Worm (Caenorhabditis elegans) whole organism, midembryonic: ENCODE results near the gene C54C6.5.
A peak's percentile ranks its signal among the peaks of the same experiment; 100 is the strongest.

Source experiments
- T22C8.4 ChIP-seq: fragments of 200-800 bp; sonication (Bioruptor generic); IDR thresholded peaks from 2 replicates; pipeline ENCODE4 v1.3.6; 2022; ENCODE audit warnings: missing genetic modification characterization, missing compliant biosample characterization
- cog-1 ChIP-seq: sonication (generic microtip); optimal IDR thresholded peaks from 2 replicates; lab custom pipeline; 2016; ENCODE audit warnings: missing genetic modification characterization, missing compliant biosample characterization
- flt-1 ChIP-seq: fragments of 200-800 bp; sonication (Bioruptor generic); IDR thresholded peaks from 2 replicates; pipeline ENCODE4 v1.3.6; 2022; ENCODE audit warnings: missing genetic modification characterization, missing compliant biosample characterization
- klf-2 ChIP-seq: fragments of 200-800 bp; sonication (Bioruptor generic); conservative IDR thresholded peaks from 2 replicates; pipeline ENCODE4 v1.3.6; 2022; ENCODE audit warnings: missing genetic modification reagents, missing genetic modification characterization, missing compliant biosample characterization
- med-1 ChIP-seq: sonication (generic microtip); optimal IDR thresholded peaks from 2 replicates; lab custom pipeline; 2017; ENCODE audit warnings: missing genetic modification characterization, mild to moderate bottlenecking, missing compliant biosample characterization, antibody characterized with exemption, missing genetic modification reagents; ENCODE audit not compliant: insufficient read depth
- ref-1 ChIP-seq: fragments of 200-800 bp; sonication (Bioruptor generic); conservative IDR thresholded peaks from 2 replicates; pipeline ENCODE4 v1.3.6; 2022; ENCODE audit warnings: missing genetic modification reagents, missing genetic modification characterization, missing compliant biosample characterization
- tab-1 ChIP-seq: fragments of 200-800 bp; sonication (Bioruptor generic); IDR thresholded peaks from 2 replicates; pipeline ENCODE4 v1.3.6; 2022; ENCODE audit warnings: missing genetic modification characterization, missing compliant biosample characterization
- ztf-23 ChIP-seq: fragments of 200-800 bp; sonication (Bioruptor generic); IDR thresholded peaks from 2 replicates; pipeline ENCODE4 v1.3.6; 2022; ENCODE audit warnings: missing genetic modification reagents, missing genetic modification characterization, missing compliant biosample characterization
- ztf-29 ChIP-seq: fragments of 200-800 bp; sonication (Bioruptor generic); IDR thresholded peaks from 2 replicates; pipeline ENCODE4 v1.3.6; 2022; ENCODE audit warnings: missing genetic modification reagents, missing genetic modification characterization, missing compliant biosample characterization

The C54C6.5 gene

ce11 chrIII:3520417-3520816 is 29.2 kb downstream of the C54C6.5 start:
- TF ChIP-seq cog-1 (no peak), flt-1 (GFP tag; lab: Robert Waterston, UW) (no peak), ztf-29 (GFP tag; lab: Robert Waterston, UW) (no peak), med-1 (GFP tag; lab: Kevin White, UChicago) (no peak), klf-2 (GFP tag; lab: Robert Waterston, UW) (no peak), T22C8.4 (GFP tag; lab: Robert Waterston, UW) (no peak), tab-1 (GFP tag; lab: Robert Waterston, UW) (no peak), ztf-23 (GFP tag; lab: Robert Waterston, UW) (no peak), ref-1 (GFP tag; lab: Robert Waterston, UW) (no peak)

ce11 chrIII:3519505-3519904 is 30.1 kb downstream of the C54C6.5 start, which contains the start of gene hmit-1.3:
Gene hmit-1.3 (minus strand): TSS chrIII:3519607.
- TF ChIP-seq med-1 (GFP tag; lab: Kevin White, UChicago) (no peak), klf-2 (GFP tag; lab: Robert Waterston, UW) (no peak), ztf-29 (GFP tag; lab: Robert Waterston, UW) (no peak), T22C8.4 (GFP tag; lab: Robert Waterston, UW) (no peak), cog-1 (no peak), ref-1 (GFP tag; lab: Robert Waterston, UW) (no peak), ztf-23 (GFP tag; lab: Robert Waterston, UW) (no peak), flt-1 (GFP tag; lab: Robert Waterston, UW) (no peak), tab-1 (GFP tag; lab: Robert Waterston, UW) (no peak)

ce11 chrIII:3511808-3512207 is 37.8 kb downstream of the C54C6.5 start:
- TF ChIP-seq ref-1 (GFP tag; lab: Robert Waterston, UW): no peak
- no peak for TF ChIP-seq med-1 (GFP tag; lab: Kevin White, UChicago)
- no peak for TF ChIP-seq cog-1
- no peak for TF ChIP-seq T22C8.4 (GFP tag; lab: Robert Waterston, UW)
- no peak for TF ChIP-seq ztf-23 (GFP tag; lab: Robert Waterston, UW)
- no peak for TF ChIP-seq flt-1 (GFP tag; lab: Robert Waterston, UW)
- TF ChIP-seq tab-1 (GFP tag; lab: Robert Waterston, UW): no peak
- TF ChIP-seq klf-2 (GFP tag; lab: Robert Waterston, UW): no peak
- no peak for TF ChIP-seq ztf-29 (GFP tag; lab: Robert Waterston, UW)

ce11 chrIII:3509908-3510307 is 39.7 kb downstream of the C54C6.5 start, which contains the start of the genes M01F1.4 and mrpl-35:
Gene M01F1.4 (minus strand): TSS chrIII:3510033.
Gene mrpl-35 (plus strand): TSS chrIII:3510237.
- TF ChIP-seq ztf-23 (GFP tag; lab: Robert Waterston, UW): no peak

- no peak for TF ChIP-seq klf-2 (GFP tag; lab: Robert Waterston, UW)
- no peak for TF ChIP-seq T22C8.4 (GFP tag; lab: Robert Waterston, UW)
- TF ChIP-seq cog-1: peak; percentile 12
- TF ChIP-seq ztf-23 (GFP tag; lab: Robert Waterston, UW): peak; percentile 72
- TF ChIP-seq tab-1 (GFP tag; lab: Robert Waterston, UW): no peak
- no peak for TF ChIP-seq ref-1 (GFP tag; lab: Robert Waterston, UW)
These were observed 44.5 kb downstream of the C54C6.5 start, which contains the start of gene lias-1 for ce11 chrIII:3505051-3505548. Gene lias-1 (minus strand): TSS chrIII:3505101.

ce11 chrIII:3504239-3504638 is 45.4 kb downstream of the C54C6.5 start:
- TF ChIP-seq cog-1 (no peak), tab-1 (GFP tag; lab: Robert Waterston, UW) (no peak), med-1 (GFP tag; lab: Kevin White, UChicago) (no peak), ref-1 (GFP tag; lab: Robert Waterston, UW) (no peak), ztf-23 (GFP tag; lab: Robert Waterston, UW) (no peak), ztf-29 (GFP tag; lab: Robert Waterston, UW) (no peak), T22C8.4 (GFP tag; lab: Robert Waterston, UW) (no peak), flt-1 (GFP tag; lab: Robert Waterston, UW) (no peak), klf-2 (GFP tag; lab: Robert Waterston, UW) (no peak)

- TF ChIP-seq ref-1 (GFP tag; lab: Robert Waterston, UW) (no peak), tab-1 (GFP tag; lab: Robert Waterston, UW) (no peak), cog-1 (no peak), klf-2 (GFP tag; lab: Robert Waterston, UW) (no peak), ztf-23 (GFP tag; lab: Robert Waterston, UW) (no peak), med-1 (GFP tag; lab: Kevin White, UChicago) (no peak), T22C8.4 (GFP tag; lab: Robert Waterston, UW) (no peak), ztf-29 (GFP tag; lab: Robert Waterston, UW) (no peak), flt-1 (GFP tag; lab: Robert Waterston, UW) (no peak)
These were observed 46.4 kb downstream of the C54C6.5 start, which contains the start of gene rpl-16 for ce11 chrIII:3503286-3503685. Gene rpl-16 (minus strand): TSS chrIII:3503604.

ce11 chrIII:3502215-3502838 is 47.3 kb downstream of the C54C6.5 start, which contains the start of gene M01F1.8:
Gene M01F1.8 (minus strand): TSS chrIII:3502549.
- TF ChIP-seq ztf-29 (GFP tag; lab: Robert Waterston, UW) (no peak), ztf-23 (GFP tag; lab: Robert Waterston, UW) (no peak), flt-1 (GFP tag; lab: Robert Waterston, UW) (no peak), ref-1 (GFP tag; lab: Robert Waterston, UW) (no peak), med-1 (GFP tag; lab: Kevin White, UChicago) (no peak), cog-1 (no peak), klf-2 (GFP tag; lab: Robert Waterston, UW) (no peak), T22C8.4 (GFP tag; lab: Robert Waterston, UW) (no peak), tab-1 (GFP tag; lab: Robert Waterston, UW) (no peak)

ce11 chrIII:3499850-3500249 is 49.8 kb downstream of the C54C6.5 start:
- TF ChIP-seq ztf-23 (GFP tag; lab: Robert Waterston, UW): peak; percentile 97
- peak; percentile 97 for TF ChIP-seq cog-1
- TF ChIP-seq tab-1 (GFP tag; lab: Robert Waterston, UW): peak; percentile 91
- TF ChIP-seq ref-1 (GFP tag; lab: Robert Waterston, UW): peak; percentile 94
- TF ChIP-seq med-1 (GFP tag; lab: Kevin White, UChicago): no peak
- TF ChIP-seq T22C8.4 (GFP tag; lab: Robert Waterston, UW): peak; percentile 93
- TF ChIP-seq ztf-29 (GFP tag; lab: Robert Waterston, UW): peak; percentile 89
- TF ChIP-seq klf-2 (GFP tag; lab: Robert Waterston, UW): peak; percentile 99
- peak; percentile 97 for TF ChIP-seq flt-1 (GFP tag; lab: Robert Waterston, UW)
